Fruit fly (Drosophila melanogaster) whole organism, embryonic: ENCODE measurements around the gene CG15306.

ENCODE experiments used
- CG10209 ChIP-seq: fragments of 200-800 bp; sonication (Bioruptor generic); optimal IDR thresholded peaks from 3 replicates; lab custom pipeline; 2017; ENCODE audit warnings: missing biosample characterization, mild to moderate bottlenecking, missing genetic modification characterization, missing genetic modification reagents
- CG10654 ChIP-seq: fragments of 200-800 bp; sonication (Bioruptor generic); optimal IDR thresholded peaks from 2 replicates; lab custom pipeline; 2016; ENCODE audit warnings: missing biosample characterization, missing genetic modification characterization
- CG11085 ChIP-seq: fragments of 200-800 bp; sonication (Bioruptor generic); IDR thresholded peaks from 2 replicates; pipeline ENCODE4 v1.3.6; 2022; ENCODE audit warnings: missing biosample characterization, missing genetic modification characterization
- CG11093 ChIP-seq: fragments of 200-800 bp; sonication (Bioruptor generic); IDR thresholded peaks from 3 replicates; pipeline ENCODE4 v1.3.6; 2022; ENCODE audit warnings: missing biosample characterization, missing genetic modification characterization
- CG13624 ChIP-seq: fragments of 200-800 bp; sonication (Bioruptor generic); optimal IDR thresholded peaks from 2 replicates; lab custom pipeline; 2016; ENCODE audit warnings: missing biosample characterization, missing genetic modification characterization
- CG13894 ChIP-seq: fragments of 200-800 bp; sonication (Bioruptor generic); optimal IDR thresholded peaks from 3 replicates; lab custom pipeline; 2018; ENCODE audit warnings: missing biosample characterization, mild to moderate bottlenecking, missing genetic modification characterization, moderate library complexity
- CG14667 ChIP-seq: fragments of 200-800 bp; sonication (Bioruptor generic); IDR thresholded peaks from 2 replicates; pipeline ENCODE4 v1.3.6; 2022; ENCODE audit warnings: missing biosample characterization, missing genetic modification characterization
- CG14710 ChIP-seq: fragments of 200-800 bp; sonication (Bioruptor generic); optimal IDR thresholded peaks from 3 replicates; lab custom pipeline; 2019; ENCODE audit warnings: missing biosample characterization, mild to moderate bottlenecking, missing genetic modification characterization, moderate library complexity
- CG15696 ChIP-seq: fragments of 200-800 bp; sonication (Bioruptor generic); optimal IDR thresholded peaks from 2 replicates; lab custom pipeline; 2019; ENCODE audit warnings: missing biosample characterization, mild to moderate bottlenecking, missing genetic modification characterization, moderate library complexity
- CG17568 ChIP-seq: fragments of 200-800 bp; sonication (Bioruptor generic); optimal IDR thresholded peaks from 2 replicates; lab custom pipeline; 2018; ENCODE audit warnings: missing biosample characterization, mild to moderate bottlenecking, missing genetic modification characterization, moderate library complexity
- CG2875 ChIP-seq: fragments of 200-800 bp; sonication (Bioruptor generic); optimal IDR thresholded peaks from 2 replicates; lab custom pipeline; 2017; ENCODE audit warnings: missing biosample characterization, mild to moderate bottlenecking, missing genetic modification characterization, missing genetic modification reagents
- CG2889 ChIP-seq: fragments of 200-800 bp; sonication (Bioruptor generic); IDR thresholded peaks from 3 replicates; pipeline ENCODE4 v1.3.6; 2022; ENCODE audit warnings: missing biosample characterization, missing genetic modification characterization
- CG32532 ChIP-seq: fragments of 200-800 bp; sonication (Bioruptor generic); IDR thresholded peaks from 2 replicates; pipeline ENCODE4 v1.3.6; 2022; ENCODE audit warnings: missing biosample characterization, missing genetic modification characterization
- CG3847 ChIP-seq: fragments of 200-800 bp; sonication (Bioruptor generic); IDR thresholded peaks from 2 replicates; pipeline ENCODE4 v1.3.6; 2022; ENCODE audit warnings: missing biosample characterization, missing genetic modification characterization
- CG4617 ChIP-seq: fragments of 200-800 bp; sonication (Bioruptor generic); optimal IDR thresholded peaks from 3 replicates; lab custom pipeline; 2016; ENCODE audit warnings: missing biosample characterization, missing genetic modification characterization, borderline replicate concordance
- CG6689 ChIP-seq: fragments of 200-800 bp; sonication (Bioruptor generic); IDR thresholded peaks from 2 replicates; pipeline ENCODE4 v1.3.6; 2022; ENCODE audit warnings: missing biosample characterization, missing genetic modification characterization
- CG7271 ChIP-seq: fragments of 200-800 bp; sonication (Bioruptor generic); optimal IDR thresholded peaks from 2 replicates; lab custom pipeline; 2018; ENCODE audit warnings: missing biosample characterization, mild to moderate bottlenecking, missing genetic modification characterization, moderate library complexity
- CG7372 ChIP-seq: fragments of 200-800 bp; sonication (Bioruptor generic); IDR thresholded peaks from 2 replicates; pipeline ENCODE4 v1.3.6; 2022; ENCODE audit warnings: missing biosample characterization, missing genetic modification characterization
- CG8944 ChIP-seq: fragments of 200-800 bp; sonication (Bioruptor generic); optimal IDR thresholded peaks from 3 replicates; lab custom pipeline; 2016; ENCODE audit warnings: missing biosample characterization, missing genetic modification characterization
- CG9932 ChIP-seq: fragments of 200-800 bp; sonication (Bioruptor generic); IDR thresholded peaks from 2 replicates; pipeline ENCODE4 v1.3.6; 2022; ENCODE audit warnings: missing biosample characterization, missing genetic modification characterization
- CrebB ChIP-seq: fragments of 200-800 bp; sonication (Bioruptor generic); optimal IDR thresholded peaks from 3 replicates; lab custom pipeline; 2018; ENCODE audit warnings: missing biosample characterization, mild to moderate bottlenecking, missing genetic modification characterization
- Dad ChIP-seq: fragments of 200-800 bp; sonication (Bioruptor generic); optimal IDR thresholded peaks from 3 replicates; lab custom pipeline; 2016; ENCODE audit warnings: missing biosample characterization, missing genetic modification characterization
- Deaf1 ChIP-seq: fragments of 200-800 bp; optimal IDR thresholded peaks from 3 replicates; lab custom pipeline; 2019; ENCODE audit warnings: missing biosample characterization, mild to moderate bottlenecking, missing genetic modification characterization, moderate library complexity
- E2f1 ChIP-seq: fragments of 200-800 bp; sonication (Bioruptor generic); IDR thresholded peaks from 2 replicates; pipeline ENCODE4 v1.3.6; 2022; ENCODE audit warnings: missing biosample characterization, missing genetic modification characterization
- Ets97D ChIP-seq: fragments of 200-800 bp; sonication (Bioruptor generic); optimal IDR thresholded peaks from 3 replicates; lab custom pipeline; 2016; ENCODE audit warnings: missing biosample characterization, missing genetic modification characterization
- Hmx ChIP-seq: fragments of 200-800 bp; sonication (Bioruptor generic); optimal IDR thresholded peaks from 2 replicates; lab custom pipeline; 2016; ENCODE audit warnings: missing biosample characterization, missing genetic modification characterization
- Hr51 ChIP-seq, 2 experiments: fragments of 200-800 bp; sonication (Bioruptor generic); optimal IDR thresholded peaks; 2 replicates in 1 of 2; 3 replicates in 1 of 2; lab custom pipeline; 2016 to 2018; ENCODE audit warnings: missing biosample characterization in 2 of 2, missing genetic modification characterization in 2 of 2, mild to moderate bottlenecking in 1 of 2, moderate library complexity in 1 of 2
- Lhr ChIP-seq: fragments of 200-800 bp; sonication (Bioruptor generic); optimal IDR thresholded peaks from 3 replicates; lab custom pipeline; 2017; ENCODE audit warnings: mild to moderate bottlenecking, missing biosample characterization, missing genetic modification reagents, missing genetic modification characterization
- MBD-R2 ChIP-seq: fragments of 200-800 bp; sonication (Bioruptor generic); IDR thresholded peaks from 2 replicates; pipeline ENCODE4 v1.3.6; 2022; ENCODE audit warnings: missing biosample characterization, missing genetic modification characterization
- Mes4 ChIP-seq: fragments of 200-800 bp; sonication (Bioruptor generic); optimal IDR thresholded peaks from 2 replicates; lab custom pipeline; 2016; ENCODE audit warnings: missing biosample characterization, missing genetic modification characterization
- Mrtf ChIP-seq: fragments of 200-800 bp; sonication (Bioruptor generic); IDR thresholded peaks from 3 replicates; pipeline ENCODE4 v1.3.6; 2022; ENCODE audit warnings: missing biosample characterization, missing genetic modification characterization
- Nf-YA ChIP-seq: fragments of 200-800 bp; sonication (Bioruptor generic); IDR thresholded peaks from 2 replicates; pipeline ENCODE4 v1.3.6; 2022; ENCODE audit warnings: missing biosample characterization, missing genetic modification characterization
- Oli ChIP-seq: fragments of 200-800 bp; sonication (Bioruptor generic); optimal IDR thresholded peaks from 2 replicates; lab custom pipeline; 2018; ENCODE audit warnings: missing biosample characterization, mild to moderate bottlenecking, missing genetic modification characterization, moderate library complexity
- Scr ChIP-seq: fragments of 200-800 bp; sonication (Bioruptor generic); IDR thresholded peaks from 2 replicates; pipeline ENCODE4 v1.3.6; 2022; ENCODE audit warnings: missing biosample characterization, missing genetic modification characterization; ENCODE audit not compliant: partially characterized antibody
- Ssrp ChIP-seq: fragments of 200-800 bp; sonication (Bioruptor generic); optimal IDR thresholded peaks from 2 replicates; lab custom pipeline; 2018; ENCODE audit warnings: missing biosample characterization, mild to moderate bottlenecking, missing genetic modification characterization, moderate library complexity
- al ChIP-seq: fragments of 200-800 bp; sonication (Bioruptor generic); IDR thresholded peaks from 2 replicates; pipeline ENCODE4 v1.3.6; 2022; ENCODE audit warnings: missing biosample characterization, missing genetic modification characterization
- cad ChIP-seq: fragments of >200 bp; optimal IDR thresholded peaks from 2 replicates; lab custom pipeline; 2017; ENCODE audit warnings: missing biosample characterization, missing genetic modification characterization
- chif ChIP-seq, 2 experiments: fragments of 200-800 bp; sonication (Bioruptor generic); optimal IDR thresholded peaks; 3 replicates each; lab custom pipeline; 2016; ENCODE audit warnings: missing biosample characterization in 2 of 2, missing genetic modification characterization in 2 of 2
- corto ChIP-seq: fragments of 200-800 bp; sonication (Bioruptor generic); optimal IDR thresholded peaks from 2 replicates; lab custom pipeline; 2016; ENCODE audit warnings: missing biosample characterization, mild to moderate bottlenecking, missing genetic modification characterization, moderate library complexity
- gfzf ChIP-seq: fragments of 200-800 bp; sonication (Bioruptor generic); optimal IDR thresholded peaks from 2 replicates; lab custom pipeline; 2016; ENCODE audit warnings: missing biosample characterization, mild to moderate bottlenecking, missing genetic modification characterization, moderate library complexity
- gro ChIP-seq: fragments of 200-800 bp; sonication (Bioruptor generic); optimal IDR thresholded peaks from 2 replicates; lab custom pipeline; 2016; ENCODE audit warnings: missing biosample characterization, missing genetic modification characterization
- odd ChIP-seq: fragments of 200-800 bp; sonication (Bioruptor generic); optimal IDR thresholded peaks from 2 replicates; lab custom pipeline; 2017; ENCODE audit warnings: missing biosample characterization, mild to moderate bottlenecking, missing genetic modification characterization
- pita ChIP-seq: fragments of 200-800 bp; sonication (Bioruptor generic); optimal IDR thresholded peaks from 2 replicates; lab custom pipeline; 2017; ENCODE audit warnings: missing biosample characterization, mild to moderate bottlenecking, missing genetic modification characterization
- pzg ChIP-seq: fragments of 200-800 bp; sonication (Bioruptor generic); optimal IDR thresholded peaks from 3 replicates; lab custom pipeline; 2018; ENCODE audit warnings: missing biosample characterization, mild to moderate bottlenecking, missing genetic modification characterization, moderate library complexity
- repo ChIP-seq: fragments of 200-800 bp; sonication (Bioruptor generic); optimal IDR thresholded peaks from 2 replicates; lab custom pipeline; 2016; ENCODE audit warnings: missing biosample characterization, missing genetic modification characterization
- row ChIP-seq: fragments of 200-800 bp; sonication (Bioruptor generic); IDR thresholded peaks from 3 replicates; pipeline ENCODE4 v1.3.6; 2022; ENCODE audit warnings: missing biosample characterization, missing genetic modification characterization
- sisA ChIP-seq: fragments of 200-800 bp; sonication (Bioruptor generic); IDR thresholded peaks from 2 replicates; pipeline ENCODE4 v1.3.6; 2022; ENCODE audit warnings: missing biosample characterization, missing genetic modification characterization
- twi ChIP-seq: fragments of 200-800 bp; optimal IDR thresholded peaks from 2 replicates; lab custom pipeline; 2019; ENCODE audit warnings: missing biosample characterization, mild to moderate bottlenecking, missing genetic modification characterization, moderate library complexity
- wdn ChIP-seq: fragments of 200-800 bp; sonication (Bioruptor generic); IDR thresholded peaks from 2 replicates; pipeline ENCODE4 v1.3.6; 2022; ENCODE audit warnings: missing biosample characterization, missing genetic modification characterization
- wek ChIP-seq: fragments of 200-800 bp; sonication (Bioruptor generic); optimal IDR thresholded peaks from 3 replicates; lab custom pipeline; 2018; ENCODE audit warnings: missing biosample characterization, mild to moderate bottlenecking, missing genetic modification characterization, moderate library complexity

The CG15306 gene

dm6 chrX:10325567-10326345 is 5.9 kb downstream of the CG15306 start, which contains the start of gene alpha-Man-Ia (continued):
- TF ChIP-seq Ssrp (no peak), odd (GFP tag; lab: Kevin White, UChicago) (no peak), CG13894 (tag; lab: Kevin White, UChicago) (no peak), CG6689 (GFP tag; lab: Robert Waterston, UW) (no peak), MBD-R2 (GFP tag; lab: Robert Waterston, UW) (peak; percentile 42; the same call in 1 of the 2 replicates), row (GFP tag; lab: Robert Waterston, UW) (peak; percentile 47), gro (GFP tag; lab: Kevin White, UChicago) (no peak), Hmx (GFP tag; lab: Kevin White, UChicago) (no peak), CrebB (no peak), chif (GFP tag; optimal IDR thresholded peaks at IDR 0.05; lab: Kevin White, UChicago) (peak in 1 of 2 experiments; percentile 13), Scr (GFP tag; lab: Robert Waterston, UW) (no peak), CG7372 (GFP tag; lab: Robert Waterston, UW) (no peak), twi (tag; lab: Kevin White, UChicago) (no peak), CG10654 (no peak), gfzf (GFP tag; lab: Kevin White, UChicago) (peak; percentile 86), Deaf1 (tag; lab: Kevin White, UChicago) (no peak), pita (GFP tag; lab: Kevin White, UChicago) (no peak), CG15696 (peak; percentile 12), CG11093 (GFP tag; lab: Robert Waterston, UW) (no peak), Nf-YA (no peak), pzg (GFP tag; lab: Kevin White, UChicago) (peak; percentile 74), CG2875 (GFP tag; lab: Kevin White, UChicago) (no peak), Lhr (peak; percentile 37), corto (GFP tag; lab: Kevin White, UChicago) (no peak), CG17568 (GFP tag; lab: Kevin White, UChicago) (no peak), Hr51 (GFP tag; optimal IDR thresholded peaks at IDR 0.05; lab: Kevin White, UChicago) (peak; percentile 17 to 32), E2f1 (no peak), wdn (GFP tag; lab: Robert Waterston, UW) (no peak), CG13624 (GFP tag; lab: Kevin White, UChicago) (peak; percentile 34), CG3847 (GFP tag; lab: Robert Waterston, UW) (peak; percentile 65), CG2889 (GFP tag; lab: Robert Waterston, UW) (no peak), cad (GFP tag; lab: Kevin White, UChicago) (no peak), Oli (tag; lab: Kevin White, UChicago) (peak; percentile 7), Mrtf (GFP tag; lab: Robert Waterston, UW) (no peak), CG4617 (peak; percentile 65), Mes4 (GFP tag; lab: Kevin White, UChicago) (no peak), CG10209 (GFP tag; lab: Kevin White, UChicago) (no peak), CG14710 (tag; lab: Kevin White, UChicago) (peak; percentile 57), wek (GFP tag; lab: Kevin White, UChicago) (no peak), CG7271 (tag; lab: Kevin White, UChicago) (no peak), al (GFP tag; lab: Robert Waterston, UW) (no peak), CG11085 (GFP tag; lab: Robert Waterston, UW) (no peak), Ets97D (GFP tag; lab: Kevin White, UChicago) (peak; percentile 62), sisA (GFP tag; lab: Robert Waterston, UW) (no peak), CG32532 (GFP tag; lab: Robert Waterston, UW) (peak; percentile 26; the same call in 1 of the 2 replicates), CG9932 (peak; percentile 50; the same call in 1 of the 2 replicates), CG14667 (no peak), repo (GFP tag; lab: Kevin White, UChicago) (no peak), Dad (GFP tag; lab: Kevin White, UChicago) (no peak), CG8944 (GFP tag; lab: Kevin White, UChicago) (peak; percentile 12)
